Worm (Caenorhabditis elegans): ENCODE measurements around the gene K07D4.4.
"Not testable (repeated sequence)": the region's sequence is repeated elsewhere in the genome, so short reads cannot be mapped to it uniquely, and the experiment has no call there.

DNA sequence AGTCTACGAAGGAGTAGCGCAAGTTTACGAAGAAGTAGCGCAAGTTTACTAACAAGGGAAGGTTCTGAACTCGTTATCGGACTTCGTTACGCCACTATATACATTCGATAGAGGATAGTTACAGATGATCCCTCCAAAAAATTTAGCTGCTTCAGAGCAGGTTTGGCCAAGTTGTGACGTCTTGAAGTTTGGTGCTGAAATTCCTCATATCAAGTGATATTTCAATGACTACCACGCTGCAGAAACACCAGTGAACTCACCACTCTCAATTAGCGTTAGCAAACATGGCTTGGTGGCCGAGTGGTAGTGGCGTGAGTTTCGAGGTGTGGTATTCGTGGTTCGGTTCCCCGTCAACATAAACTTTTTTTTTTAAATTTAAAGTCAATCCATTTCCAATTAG, 19.0 kb upstream of the K07D4.4 start:
- not testable (repeated sequence) for TF ChIP-seq arid-1 (GFP tag; conservative IDR thresholded peaks at IDR 0.05); mdt-29 (GFP tag; IDR thresholded peaks at IDR 0.05); nhr-76 (tag; optimal IDR thresholded peaks at IDR 0.05); unc-62 (GFP tag; optimal IDR thresholded peaks at IDR 0.05 in 1 of 2); unc-62 (tag; optimal IDR thresholded peaks at IDR 0.05); madf-9 (GFP tag; conservative IDR thresholded peaks at IDR 0.05); lin-15B (tag; optimal IDR thresholded peaks at IDR 0.05); tag-97 (GFP tag; IDR thresholded peaks at IDR 0.05); fos-1 (tag; optimal IDR thresholded peaks at IDR 0.05); Y105C5A.15 (GFP tag; IDR thresholded peaks at IDR 0.05)
